Worm (Caenorhabditis elegans): ENCODE measurements around the gene W03F8.6.

ce11 chrIV:5228619-5229018, 42.2 kb upstream of the W03F8.6 start, which contains the start of gene thn-6:
- no peak for TF ChIP-seq sox-4 (tag; optimal IDR thresholded peaks at IDR 0.05)
- TF ChIP-seq npax-4 (tag; optimal IDR thresholded peaks at IDR 0.05) = no peak
- TF ChIP-seq K09A11.1 (tag; optimal IDR thresholded peaks at IDR 0.05; ENCODE audit: insufficient read depth) = no peak

All from whole organism, late embryonic.